Fruit fly (Drosophila melanogaster) whole organism, prepupa: ENCODE measurements around the gene CG6770.

Source experiments
- Blimp-1 ChIP-seq: fragments of 200-800 bp; sonication (Bioruptor generic); optimal IDR thresholded peaks from 3 replicates; lab custom pipeline; 2017; ENCODE audit warnings: missing biosample characterization, missing genetic modification characterization, mild to moderate bottlenecking, moderate library complexity, missing genetic modification reagents
- CG10669 ChIP-seq: fragments of 200-800 bp; sonication (Bioruptor generic); optimal IDR thresholded peaks from 3 replicates; lab custom pipeline; 2018; ENCODE audit warnings: missing biosample characterization, mild to moderate bottlenecking, missing genetic modification characterization, moderate library complexity
- CG11294 ChIP-seq: fragments of 200-800 bp; sonication (Bioruptor generic); IDR thresholded peaks from 2 replicates; pipeline ENCODE4 v1.3.6; 2022; ENCODE audit warnings: missing biosample characterization, missing genetic modification characterization
- CG11762 ChIP-seq: fragments of 200-800 bp; sonication (Bioruptor generic); optimal IDR thresholded peaks from 3 replicates; lab custom pipeline; 2016; ENCODE audit warnings: missing biosample characterization, missing genetic modification characterization; ENCODE audit not compliant: insufficient read depth
- CG11902 ChIP-seq: fragments of 200-800 bp; sonication (Bioruptor generic); optimal IDR thresholded peaks from 3 replicates; lab custom pipeline; 2016; ENCODE audit warnings: missing biosample characterization, missing genetic modification characterization
- CG15336 ChIP-seq: fragments of 200-800 bp; sonication (Bioruptor generic); IDR thresholded peaks from 2 replicates; pipeline ENCODE4 v1.3.6; 2022; ENCODE audit warnings: missing biosample characterization, missing genetic modification characterization
- CG1621 ChIP-seq: fragments of 200-800 bp; sonication (Bioruptor generic); optimal IDR thresholded peaks from 3 replicates; lab custom pipeline; 2018; ENCODE audit warnings: missing biosample characterization, mild to moderate bottlenecking, missing genetic modification characterization
- CG16779 ChIP-seq: fragments of 200-800 bp; sonication (Bioruptor generic); optimal IDR thresholded peaks from 3 replicates; lab custom pipeline; 2017; ENCODE audit warnings: missing biosample characterization, mild to moderate bottlenecking, missing genetic modification characterization
- CG3032 ChIP-seq: fragments of 200-800 bp; optimal IDR thresholded peaks from 2 replicates; lab custom pipeline; 2019; ENCODE audit warnings: missing biosample characterization, mild to moderate bottlenecking, missing genetic modification characterization, moderate library complexity
- CG31627 ChIP-seq: fragments of 200-800 bp; sonication (Bioruptor generic); optimal IDR thresholded peaks from 3 replicates; lab custom pipeline; 2016; ENCODE audit warnings: missing biosample characterization, missing genetic modification characterization
- CG34406 ChIP-seq: fragments of 200-800 bp; sonication (Bioruptor generic); optimal IDR thresholded peaks from 3 replicates; lab custom pipeline; 2016; ENCODE audit warnings: missing biosample characterization, missing genetic modification characterization
- CG3919 ChIP-seq: fragments of 200-800 bp; sonication (Bioruptor generic); optimal IDR thresholded peaks from 3 replicates; lab custom pipeline; 2016; ENCODE audit warnings: missing biosample characterization, missing genetic modification characterization
- CG4318 ChIP-seq: fragments of 200-800 bp; sonication (Bioruptor generic); optimal IDR thresholded peaks from 3 replicates; lab custom pipeline; 2017; ENCODE audit warnings: missing biosample characterization, mild to moderate bottlenecking, missing genetic modification characterization
- CG6163 ChIP-seq: fragments of 200-800 bp; sonication (Bioruptor generic); IDR thresholded peaks from 3 replicates; pipeline ENCODE4 v1.3.6; 2022; ENCODE audit warnings: missing biosample characterization, missing genetic modification characterization
- CG6276 ChIP-seq: fragments of 200-800 bp; sonication (Bioruptor generic); optimal IDR thresholded peaks from 2 replicates; lab custom pipeline; 2017; ENCODE audit warnings: missing biosample characterization, mild to moderate bottlenecking, missing genetic modification characterization
- CG6808 ChIP-seq: fragments of 200-800 bp; sonication (Bioruptor generic); optimal IDR thresholded peaks from 3 replicates; lab custom pipeline; 2017; ENCODE audit warnings: missing biosample characterization, missing genetic modification characterization, mild to moderate bottlenecking, moderate library complexity, missing genetic modification reagents
- CG6854 ChIP-seq: fragments of 200-800 bp; sonication (Bioruptor generic); optimal IDR thresholded peaks from 2 replicates; lab custom pipeline; 2017; ENCODE audit warnings: missing biosample characterization, mild to moderate bottlenecking, missing genetic modification characterization
- CG8319 ChIP-seq: fragments of 200-800 bp; sonication (Bioruptor generic); optimal IDR thresholded peaks from 3 replicates; lab custom pipeline; 2016; ENCODE audit warnings: missing biosample characterization, missing genetic modification characterization
- CG8632 ChIP-seq: fragments of 200-800 bp; sonication (Bioruptor generic); optimal IDR thresholded peaks from 3 replicates; lab custom pipeline; 2016; ENCODE audit warnings: missing biosample characterization, missing genetic modification characterization
- Eip75B ChIP-seq: fragments of 200-800 bp; sonication (Bioruptor generic); optimal IDR thresholded peaks from 3 replicates; lab custom pipeline; 2016; ENCODE audit warnings: missing biosample characterization, missing genetic modification characterization
- Eip78C ChIP-seq: fragments of 200-800 bp; sonication (Bioruptor generic); peaks from one replicate; lab custom pipeline; 2016; ENCODE audit warnings: missing biosample characterization, missing genetic modification characterization
- Ets96B ChIP-seq: fragments of 200-800 bp; optimal IDR thresholded peaks from 2 replicates; lab custom pipeline; 2019; ENCODE audit warnings: missing biosample characterization, mild to moderate bottlenecking, missing genetic modification characterization, moderate library complexity
- Gug ChIP-seq: fragments of 200-800 bp; sonication (Bioruptor generic); IDR thresholded peaks from 2 replicates; pipeline ENCODE4 v1.3.6; 2022; ENCODE audit warnings: missing biosample characterization, missing genetic modification characterization
- Hr38 ChIP-seq: sonication (Bioruptor generic); optimal IDR thresholded peaks from 2 replicates; lab custom pipeline; 2016; ENCODE audit warnings: missing biosample characterization, missing genetic modification characterization
- Hr39 ChIP-seq: fragments of 200-800 bp; sonication (Bioruptor generic); optimal IDR thresholded peaks from 2 replicates; lab custom pipeline; 2016; ENCODE audit warnings: missing biosample characterization, missing genetic modification characterization
- Hr4 ChIP-seq: fragments of 200-800 bp; sonication (Bioruptor generic); optimal IDR thresholded peaks from 3 replicates; lab custom pipeline; 2016; ENCODE audit warnings: missing biosample characterization, missing genetic modification characterization
- Sox102F ChIP-seq: fragments of 200-800 bp; sonication (Bioruptor generic); optimal IDR thresholded peaks from 2 replicates; lab custom pipeline; 2016; ENCODE audit warnings: missing biosample characterization, mild to moderate bottlenecking, missing genetic modification characterization
- Sox15 ChIP-seq: fragments of 200-800 bp; sonication (Bioruptor generic); optimal IDR thresholded peaks from 3 replicates; lab custom pipeline; 2016; ENCODE audit warnings: missing biosample characterization, missing genetic modification characterization
- achi ChIP-seq: fragments of 200-800 bp; sonication (Bioruptor generic); optimal IDR thresholded peaks from 3 replicates; lab custom pipeline; 2016; ENCODE audit warnings: missing biosample characterization, missing genetic modification characterization
- cyc ChIP-seq: fragments of 200-800 bp; sonication (Bioruptor generic); optimal IDR thresholded peaks from 3 replicates; lab custom pipeline; 2016; ENCODE audit warnings: missing biosample characterization, missing genetic modification characterization
- dac ChIP-seq: fragments of 200-800 bp; sonication (Bioruptor generic); optimal IDR thresholded peaks from 2 replicates; lab custom pipeline; 2017; ENCODE audit warnings: missing biosample characterization, mild to moderate bottlenecking, missing genetic modification characterization
- dsx ChIP-seq: fragments of 200-800 bp; optimal IDR thresholded peaks from 3 replicates; lab custom pipeline; 2019; ENCODE audit warnings: missing biosample characterization, mild to moderate bottlenecking, missing genetic modification characterization, moderate library complexity; ENCODE audit not compliant: poor library complexity, severe bottlenecking
- eg ChIP-seq: fragments of 200-800 bp; sonication (Bioruptor generic); IDR thresholded peaks from 3 replicates; pipeline ENCODE4 v1.3.6; 2022; ENCODE audit warnings: missing biosample characterization, missing genetic modification characterization
- esn ChIP-seq: fragments of 200-800 bp; sonication (Bioruptor generic); optimal IDR thresholded peaks from 2 replicates; lab custom pipeline; 2016; ENCODE audit warnings: missing biosample characterization, mild to moderate bottlenecking, missing genetic modification characterization, moderate library complexity
- fd85E ChIP-seq: fragments of 200-800 bp; sonication (Bioruptor generic); optimal IDR thresholded peaks from 3 replicates; lab custom pipeline; 2016; ENCODE audit warnings: missing biosample characterization, missing genetic modification characterization
- fkh ChIP-seq: fragments of 200-800 bp; sonication (Bioruptor generic); optimal IDR thresholded peaks from 3 replicates; lab custom pipeline; 2017; ENCODE audit warnings: missing biosample characterization, mild to moderate bottlenecking, missing genetic modification characterization, moderate library complexity
- lz ChIP-seq: fragments of 200-800 bp; sonication (Bioruptor generic); optimal IDR thresholded peaks from 3 replicates; lab custom pipeline; 2016; ENCODE audit warnings: missing biosample characterization, missing genetic modification characterization
- net ChIP-seq: fragments of 200-800 bp; sonication (Bioruptor generic); optimal IDR thresholded peaks from 3 replicates; lab custom pipeline; 2016; ENCODE audit warnings: missing biosample characterization, missing genetic modification characterization
- salr ChIP-seq, 2 experiments: fragments of 200-800 bp; sonication (Bioruptor generic); optimal IDR thresholded peaks; 3 replicates each; lab custom pipeline; 2016 to 2018; ENCODE audit warnings: missing biosample characterization in 2 of 2, missing genetic modification characterization in 2 of 2, mild to moderate bottlenecking in 1 of 2
- ss ChIP-seq, 2 experiments: fragments of 200-800 bp; sonication (Bioruptor generic); optimal IDR thresholded peaks; 2 replicates in 1 of 2; 3 replicates in 1 of 2; lab custom pipeline; 2017 to 2018; ENCODE audit warnings: mild to moderate bottlenecking in 2 of 2, missing biosample characterization in 2 of 2, missing genetic modification characterization in 2 of 2, moderate library complexity in 1 of 2
- topi ChIP-seq: fragments of 200-800 bp; sonication (Bioruptor generic); optimal IDR thresholded peaks from 3 replicates; lab custom pipeline; 2016; ENCODE audit warnings: missing biosample characterization, missing genetic modification characterization
- vri ChIP-seq: fragments of 200-800 bp; sonication (Bioruptor generic); optimal IDR thresholded peaks from 3 replicates; lab custom pipeline; 2016; ENCODE audit warnings: missing biosample characterization, mild to moderate bottlenecking, missing genetic modification characterization

Gene CG6770

dm6 chr2L:12075850-12076249 is 29.9 kb upstream of the CG6770 start, which contains the start of gene CG14947 (continued):
- TF ChIP-seq dsx (GFP tag; lab: Kevin White, UChicago) (no peak), CG11762 (no peak), CG8319 (GFP tag; lab: Kevin White, UChicago) (no peak), cyc (GFP tag; lab: Kevin White, UChicago) (no peak), CG31627 (GFP tag; lab: Kevin White, UChicago) (peak; percentile 16), dac (GFP tag; lab: Kevin White, UChicago) (no peak), CG16779 (no peak), Ets96B (tag; lab: Kevin White, UChicago) (no peak), lz (GFP tag; lab: Kevin White, UChicago) (peak; percentile 5), fkh (GFP tag; lab: Kevin White, UChicago) (no peak), CG11902 (GFP tag; lab: Kevin White, UChicago) (no peak), CG6854 (GFP tag; lab: Kevin White, UChicago) (no peak), Hr38 (no peak), CG6808 (GFP tag; lab: Kevin White, UChicago) (peak; percentile 23)

DNA sequence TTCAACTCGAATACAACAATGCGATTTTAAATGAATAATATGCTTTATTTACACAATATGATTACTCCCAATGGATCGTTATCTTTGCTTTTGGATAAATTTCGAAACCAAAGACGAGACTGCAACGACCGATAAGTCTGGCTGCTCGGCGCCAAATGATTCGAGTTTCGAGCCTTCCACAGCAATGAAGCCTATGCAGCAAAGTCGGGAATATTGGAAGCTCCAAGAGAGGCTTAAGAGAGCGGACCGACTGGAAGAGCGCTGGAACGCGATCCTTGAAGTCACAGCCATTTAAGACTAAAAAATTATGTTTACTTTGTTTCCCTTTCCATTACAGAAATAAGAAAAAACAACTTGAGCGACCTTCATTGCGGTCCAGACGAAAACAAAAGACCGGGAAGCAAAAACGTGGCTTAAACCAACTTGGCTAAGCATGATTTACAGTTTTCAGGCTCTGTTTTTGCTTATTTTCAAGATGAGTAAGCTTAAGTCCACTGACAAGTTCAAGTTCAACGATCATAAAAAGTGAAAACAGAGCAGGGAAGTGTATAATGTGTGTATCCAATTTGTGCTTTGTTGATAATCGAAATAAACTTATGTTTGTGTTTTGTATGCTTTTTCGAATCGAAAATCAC is 20.8 kb upstream of the CG6770 start, which contains the start of gene firl:
Gene firl, minus strand, starts transcription at position 159 of the 635 bp plus-strand sequence.
- peak; percentile 39 to 61 for TF ChIP-seq ss (GFP tag; optimal IDR thresholded peaks at IDR 0.05; lab: Kevin White, UChicago)
- TF ChIP-seq CG6808 (GFP tag; lab: Kevin White, UChicago): peak; percentile 88
- TF ChIP-seq Eip78C (GFP tag; lab: Kevin White, UChicago): peak; percentile 2
- TF ChIP-seq CG6163 (GFP tag; lab: Robert Waterston, UW): no peak
- TF ChIP-seq dsx (GFP tag; lab: Kevin White, UChicago): peak; percentile 78
- peak; percentile 79 for TF ChIP-seq Blimp-1 (GFP tag; lab: Kevin White, UChicago)

DNA sequence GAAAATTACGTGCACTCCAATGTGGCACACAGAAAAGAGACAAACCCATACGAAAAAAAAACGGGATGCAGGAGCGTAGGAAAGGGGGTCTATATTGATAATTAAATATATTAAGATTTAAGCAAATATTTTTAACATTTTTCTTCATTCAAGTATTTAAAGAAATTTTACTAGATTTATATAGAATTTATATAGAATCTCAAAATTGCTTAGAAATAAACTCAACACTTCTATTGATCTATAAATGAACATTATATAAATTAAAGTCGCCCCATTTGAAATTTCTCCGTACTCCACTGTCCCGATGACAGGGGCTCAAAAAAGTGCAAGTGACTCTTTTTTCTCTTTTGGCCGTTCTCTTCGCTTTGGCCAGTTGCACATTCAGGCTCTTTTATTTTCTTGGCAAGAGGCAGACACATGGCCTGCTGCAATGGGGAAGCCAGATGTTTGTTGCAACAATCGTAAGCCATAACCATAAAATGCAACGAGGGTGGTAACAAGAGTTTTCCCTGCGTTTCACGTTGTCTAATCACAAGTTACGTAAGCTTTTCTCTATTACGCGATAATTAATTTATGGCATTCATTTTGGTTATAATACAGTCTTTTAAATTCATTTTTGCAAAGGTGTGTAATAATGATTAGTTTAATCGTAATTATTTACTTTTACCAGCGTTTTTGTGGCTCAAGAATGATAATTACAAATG is 19.9 kb upstream of the CG6770 start:
- peak; percentile 10 for TF ChIP-seq vri (GFP tag; lab: Kevin White, UChicago)
- peak; percentile 94 for TF ChIP-seq CG3032
- TF ChIP-seq Gug (GFP tag; lab: Robert Waterston, UW): peak; percentile 94
- TF ChIP-seq salr (GFP tag; optimal IDR thresholded peaks at IDR 0.05; lab: Kevin White, UChicago): peak; percentile 55 to 98
- TF ChIP-seq achi (GFP tag; lab: Kevin White, UChicago): peak; percentile 95
- peak; percentile 87 for TF ChIP-seq CG11294
- TF ChIP-seq CG8319 (GFP tag; lab: Kevin White, UChicago): peak; percentile 64
- TF ChIP-seq CG34406 (GFP tag; lab: Kevin White, UChicago): peak; percentile 90
- TF ChIP-seq esn: peak; percentile 87
- TF ChIP-seq CG11902 (GFP tag; lab: Kevin White, UChicago): peak; percentile 70
- peak; percentile 91 for TF ChIP-seq CG16779
- TF ChIP-seq fd85E: peak; percentile 49
- TF ChIP-seq cyc (GFP tag; lab: Kevin White, UChicago): peak; percentile 64
- TF ChIP-seq CG3919 (GFP tag; lab: Kevin White, UChicago): peak; percentile 93
- peak; percentile 94 for TF ChIP-seq Hr4 (GFP tag; lab: Kevin White, UChicago)
- TF ChIP-seq CG11762: peak; percentile 88
- TF ChIP-seq fkh (GFP tag; lab: Kevin White, UChicago): no peak
- peak; percentile 99 for TF ChIP-seq CG4318 (GFP tag; lab: Kevin White, UChicago)
- TF ChIP-seq Hr38: no peak
- TF ChIP-seq eg (GFP tag; lab: Robert Waterston, UW): peak; percentile 96
- TF ChIP-seq Sox102F: peak; percentile 83
- TF ChIP-seq Hr39 (GFP tag; lab: Kevin White, UChicago): peak; percentile 41
- TF ChIP-seq CG15336 (GFP tag; lab: Robert Waterston, UW): peak; percentile 98
- peak; percentile 71 for TF ChIP-seq topi (GFP tag; lab: Kevin White, UChicago)
- peak; percentile 97 for TF ChIP-seq CG6276 (GFP tag; lab: Kevin White, UChicago)
- TF ChIP-seq CG6808 (GFP tag; lab: Kevin White, UChicago): peak; percentile 90
- TF ChIP-seq Sox15: peak; percentile 66
- TF ChIP-seq CG8632 (GFP tag; lab: Kevin White, UChicago): peak; percentile 89
- peak; percentile 67 for TF ChIP-seq CG1621 (tag; lab: Kevin White, UChicago)
- TF ChIP-seq net (GFP tag; lab: Kevin White, UChicago): peak; percentile 93
- peak; percentile 97 for TF ChIP-seq Blimp-1 (GFP tag; lab: Kevin White, UChicago)
- peak; percentile 66 for TF ChIP-seq lz (GFP tag; lab: Kevin White, UChicago)
- peak; percentile 85 for TF ChIP-seq CG10669 (GFP tag; lab: Kevin White, UChicago)
- TF ChIP-seq CG31627 (GFP tag; lab: Kevin White, UChicago): peak; percentile 36
- TF ChIP-seq Eip75B (GFP tag; lab: Kevin White, UChicago): peak; percentile 82
- peak; percentile 91 for TF ChIP-seq CG6163 (GFP tag; lab: Robert Waterston, UW)
